Fruit fly (Drosophila melanogaster): ENCODE data around the gene crb.

Gene crb

DNA sequence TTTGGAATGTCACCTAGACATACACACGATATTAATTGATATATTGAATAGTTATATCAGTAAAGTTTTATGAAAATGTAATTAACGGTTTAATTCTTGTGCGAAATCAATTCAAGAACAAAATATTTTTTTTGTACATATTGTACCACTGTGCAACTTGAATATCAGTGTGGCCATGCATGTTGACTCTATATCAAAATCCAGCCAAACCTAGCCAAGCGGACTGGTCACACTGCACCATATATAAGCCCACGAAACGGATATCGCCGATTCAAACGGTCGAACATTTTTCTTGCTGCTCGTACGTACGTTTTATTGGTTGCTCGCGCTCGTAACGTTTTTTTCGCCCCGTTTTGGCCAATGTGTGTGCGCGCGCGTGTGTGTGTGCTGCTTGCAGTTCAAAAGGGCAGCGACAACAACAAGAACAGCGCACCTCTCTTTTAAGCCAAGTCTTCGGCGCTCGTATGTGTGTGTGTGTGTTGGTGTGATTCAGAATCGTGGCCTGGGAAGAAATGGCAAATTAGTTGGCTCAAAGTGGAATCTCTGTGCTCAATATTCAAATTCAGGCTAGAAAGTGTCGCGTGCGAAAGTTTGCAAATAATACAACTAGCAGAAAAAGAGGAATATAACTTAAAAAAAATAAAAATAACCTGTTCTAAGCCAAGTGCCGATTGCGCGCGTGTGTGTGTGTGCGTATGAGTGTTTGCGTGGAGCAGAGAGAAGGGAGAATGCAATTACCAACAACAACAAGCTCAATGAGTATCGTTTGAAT is at the start of gene crb:
Gene crb (plus strand): TSS at position 295 of the 772 bp plus-strand sequence.
- peak; percentile 27 for TF ChIP-seq CG32006 (GFP tag; optimal IDR thresholded peaks at IDR 0.05)
- TF ChIP-seq CG3032 (tag; optimal IDR thresholded peaks at IDR 0.05): peak; percentile 44
- peak; percentile 55 for TF ChIP-seq Met (GFP tag; optimal IDR thresholded peaks at IDR 0.05)
- TF ChIP-seq CG34406 (GFP tag; optimal IDR thresholded peaks at IDR 0.05): peak; percentile 33
- peak; percentile 45 for TF ChIP-seq CG6854 (GFP tag; optimal IDR thresholded peaks at IDR 0.05)
- peak; percentile 71 for TF ChIP-seq Sox102F (GFP tag; optimal IDR thresholded peaks at IDR 0.05)
- TF ChIP-seq CG15336 (GFP tag; IDR thresholded peaks at IDR 0.05): no peak
- TF ChIP-seq pdm3 (GFP tag; optimal IDR thresholded peaks at IDR 0.05): peak; percentile 42
- TF ChIP-seq Sox14 (GFP tag; optimal IDR thresholded peaks at IDR 0.05): peak; percentile 67
- TF ChIP-seq svp (GFP tag): peak; percentile 93
- peak; percentile 29 for TF ChIP-seq CG10631 (GFP tag; optimal IDR thresholded peaks at IDR 0.05)
- TF ChIP-seq Eip75B (GFP tag; optimal IDR thresholded peaks at IDR 0.05): peak; percentile 56
- TF ChIP-seq CG8119 (GFP tag; IDR thresholded peaks at IDR 0.05): no peak
- TF ChIP-seq lz (GFP tag; optimal IDR thresholded peaks at IDR 0.05): peak; percentile 67
- no peak for TF ChIP-seq CG6808 (GFP tag; optimal IDR thresholded peaks at IDR 0.05)
- peak; percentile 44 for TF ChIP-seq net (GFP tag; optimal IDR thresholded peaks at IDR 0.05)
- peak; percentile 38 for TF ChIP-seq CG31627 (GFP tag; optimal IDR thresholded peaks at IDR 0.05)
- no peak for TF ChIP-seq dac (GFP tag; optimal IDR thresholded peaks at IDR 0.05)
- no peak for TF ChIP-seq CG10669 (GFP tag; optimal IDR thresholded peaks at IDR 0.05)
- peak; percentile 52 for TF ChIP-seq CG3919 (GFP tag; optimal IDR thresholded peaks at IDR 0.05)
- TF ChIP-seq fkh (GFP tag; optimal IDR thresholded peaks at IDR 0.05): peak; percentile 45
- TF ChIP-seq spab (GFP tag; optimal IDR thresholded peaks at IDR 0.05): no peak
- TF ChIP-seq achi (GFP tag; optimal IDR thresholded peaks at IDR 0.05): peak; percentile 27
- peak; percentile 50; the same call in 1 of the 3 replicates for TF ChIP-seq eg (GFP tag; IDR thresholded peaks at IDR 0.05)
- peak; percentile 12 for TF ChIP-seq OdsH (GFP tag; optimal IDR thresholded peaks at IDR 0.05)
- TF ChIP-seq dsx (GFP tag; optimal IDR thresholded peaks at IDR 0.05; ENCODE audit: poor library complexity, severe bottlenecking): peak; percentile 30
- TF ChIP-seq CG4318 (GFP tag; optimal IDR thresholded peaks at IDR 0.05): no peak
- TF ChIP-seq fd85E (GFP tag; optimal IDR thresholded peaks at IDR 0.05): no peak
- peak; percentile 61 for TF ChIP-seq CG16779 (tag; optimal IDR thresholded peaks at IDR 0.05)
- peak; percentile 1 for TF ChIP-seq CG8632 (GFP tag; optimal IDR thresholded peaks at IDR 0.05)
- peak; percentile 79 for TF ChIP-seq Eip78C (GFP tag)
- peak; percentile 38 for TF ChIP-seq CG9139 (GFP tag; optimal IDR thresholded peaks at IDR 0.05)
- peak; percentile 25 for TF ChIP-seq CG6792 (GFP tag; optimal IDR thresholded peaks at IDR 0.05)
- peak; percentile 7 for TF ChIP-seq CG11762 (GFP tag; optimal IDR thresholded peaks at IDR 0.05; ENCODE audit: insufficient read depth)
- no peak for TF ChIP-seq Blimp-1 (GFP tag; optimal IDR thresholded peaks at IDR 0.05)
- no peak for TF ChIP-seq CG6276 (GFP tag; optimal IDR thresholded peaks at IDR 0.05)
- peak; percentile 40 for TF ChIP-seq CG1621 (tag; optimal IDR thresholded peaks at IDR 0.05)
- no peak for TF ChIP-seq CG8319 (GFP tag; optimal IDR thresholded peaks at IDR 0.05)
- no peak for TF ChIP-seq salr (GFP tag; optimal IDR thresholded peaks at IDR 0.05)
- no peak for TF ChIP-seq CG11294 (GFP tag; IDR thresholded peaks at IDR 0.05)
- peak; percentile 50 for TF ChIP-seq Hr4 (GFP tag; optimal IDR thresholded peaks at IDR 0.05)
- no peak for TF ChIP-seq Hr38 (GFP tag; optimal IDR thresholded peaks at IDR 0.05)
- TF ChIP-seq Ets96B (tag; optimal IDR thresholded peaks at IDR 0.05): peak; percentile 16
- TF ChIP-seq vri (GFP tag; optimal IDR thresholded peaks at IDR 0.05): peak; percentile 69
- no peak for TF ChIP-seq Smox (GFP tag; optimal IDR thresholded peaks at IDR 0.05)
- TF ChIP-seq ss (GFP tag; optimal IDR thresholded peaks at IDR 0.05): peak; percentile 21 to 43
- TF ChIP-seq topi (GFP tag; optimal IDR thresholded peaks at IDR 0.05): peak; percentile 35
- no peak for TF ChIP-seq Gug (GFP tag; IDR thresholded peaks at IDR 0.05)
- no peak for TF ChIP-seq fd59A (GFP tag; optimal IDR thresholded peaks at IDR 0.05)
- TF ChIP-seq Eip93F (GFP tag; optimal IDR thresholded peaks at IDR 0.05): no peak

Measured in whole organism, prepupa.